Fruit fly (Drosophila melanogaster) whole organism, embryonic: ENCODE data around the gene CG14036.

Source experiments
- Antp ChIP-seq: fragments of 200-800 bp; sonication (Bioruptor generic); optimal IDR thresholded peaks from 3 replicates; lab custom pipeline; 2016; ENCODE audit warnings: missing biosample characterization, missing genetic modification characterization
- BEAF-32 ChIP-seq: fragments of 200-800 bp; sonication (Bioruptor generic); optimal IDR thresholded peaks from 3 replicates; lab custom pipeline; 2017; ENCODE audit warnings: missing biosample characterization, missing genetic modification characterization, mild to moderate bottlenecking, moderate library complexity, missing genetic modification reagents
- CG10274 ChIP-seq: fragments of 200-800 bp; sonication (Bioruptor generic); optimal IDR thresholded peaks from 3 replicates; lab custom pipeline; 2017; ENCODE audit warnings: missing biosample characterization, mild to moderate bottlenecking, missing genetic modification characterization
- CG11504 ChIP-seq: fragments of 200-800 bp; sonication (Bioruptor generic); optimal IDR thresholded peaks from 3 replicates; lab custom pipeline; 2019; ENCODE audit warnings: missing biosample characterization, mild to moderate bottlenecking, missing genetic modification characterization, moderate library complexity
- CG13894 ChIP-seq: fragments of 200-800 bp; sonication (Bioruptor generic); optimal IDR thresholded peaks from 3 replicates; lab custom pipeline; 2018; ENCODE audit warnings: missing biosample characterization, mild to moderate bottlenecking, missing genetic modification characterization, moderate library complexity
- CG14965 ChIP-seq: fragments of 200-800 bp; sonication (Bioruptor generic); optimal IDR thresholded peaks from 2 replicates; lab custom pipeline; 2016; ENCODE audit warnings: missing biosample characterization, missing genetic modification characterization, borderline replicate concordance
- CG15601 ChIP-seq: fragments of 200-800 bp; sonication (Bioruptor generic); optimal IDR thresholded peaks from 3 replicates; lab custom pipeline; 2019; ENCODE audit warnings: missing biosample characterization, mild to moderate bottlenecking, missing genetic modification characterization, moderate library complexity
- CG17328 ChIP-seq: fragments of 200-800 bp; sonication (Bioruptor generic); IDR thresholded peaks from 2 replicates; pipeline ENCODE4 v1.3.6; 2022; ENCODE audit warnings: missing biosample characterization, missing genetic modification characterization
- CG17802 ChIP-seq: fragments of 200-800 bp; sonication (Bioruptor generic); optimal IDR thresholded peaks from 2 replicates; lab custom pipeline; 2018; ENCODE audit warnings: missing biosample characterization, mild to moderate bottlenecking, missing genetic modification characterization, moderate library complexity
- CG2199 ChIP-seq: fragments of 200-800 bp; sonication (Bioruptor generic); IDR thresholded peaks from 3 replicates; pipeline ENCODE4 v1.3.6; 2022; ENCODE audit warnings: missing biosample characterization, missing genetic modification characterization
- CG3163 ChIP-seq: fragments of 200-800 bp; sonication (Bioruptor generic); optimal IDR thresholded peaks from 3 replicates; lab custom pipeline; 2016; ENCODE audit warnings: missing biosample characterization, missing genetic modification characterization
- CG3407 ChIP-seq: fragments of 200-800 bp; sonication (Bioruptor generic); optimal IDR thresholded peaks from 2 replicates; lab custom pipeline; 2018; ENCODE audit warnings: missing biosample characterization, mild to moderate bottlenecking, missing genetic modification characterization
- CG7963 ChIP-seq: fragments of 200-800 bp; sonication (Bioruptor generic); IDR thresholded peaks from 3 replicates; pipeline ENCODE4 v1.3.6; 2022; ENCODE audit warnings: missing biosample characterization, missing genetic modification characterization; ENCODE audit not compliant: partially characterized antibody
- CG9727 ChIP-seq: fragments of 200-800 bp; sonication (Bioruptor generic); optimal IDR thresholded peaks from 3 replicates; lab custom pipeline; 2017; ENCODE audit warnings: missing biosample characterization, mild to moderate bottlenecking, missing genetic modification characterization
- Dip2 ChIP-seq: fragments of 200-800 bp; sonication (Bioruptor generic); IDR thresholded peaks from 2 replicates; pipeline ENCODE4 v1.3.6; 2022; ENCODE audit warnings: missing biosample characterization, missing genetic modification characterization
- Hr3 ChIP-seq: fragments of 200-800 bp; sonication (Bioruptor generic); optimal IDR thresholded peaks from 3 replicates; lab custom pipeline; 2016; ENCODE audit warnings: missing biosample characterization, missing genetic modification characterization
- Hr78 ChIP-seq, 2 experiments: fragments of 200-800 bp in 1 of 2; fragments of >200 bp in 1 of 2; sonication (Bioruptor generic) in 1 of 2; optimal IDR thresholded peaks; 2 replicates each; lab custom pipeline; 2017 to 2019; ENCODE audit warnings: missing biosample characterization in 2 of 2, missing genetic modification characterization in 2 of 2, mild to moderate bottlenecking in 1 of 2, moderate library complexity in 1 of 2
- Jarid2 ChIP-seq: fragments of 200-800 bp; sonication (Bioruptor generic); optimal IDR thresholded peaks from 3 replicates; lab custom pipeline; 2017; ENCODE audit warnings: mild to moderate bottlenecking, missing biosample characterization, missing genetic modification reagents, missing genetic modification characterization
- NfI ChIP-seq: fragments of 200-800 bp; sonication (Bioruptor generic); optimal IDR thresholded peaks from 3 replicates; lab custom pipeline; 2018; ENCODE audit warnings: missing biosample characterization, mild to moderate bottlenecking, missing genetic modification characterization, moderate library complexity
- PHDP ChIP-seq: fragments of 200-800 bp; sonication (Bioruptor generic); optimal IDR thresholded peaks from 3 replicates; lab custom pipeline; 2018; ENCODE audit warnings: missing biosample characterization, mild to moderate bottlenecking, missing genetic modification characterization, moderate library complexity
- Ravus ChIP-seq: fragments of 200-800 bp; sonication (Bioruptor generic); IDR thresholded peaks from 2 replicates; pipeline ENCODE4 v1.3.6; 2022; ENCODE audit warnings: missing biosample characterization, missing genetic modification characterization
- Scr ChIP-seq: fragments of 200-800 bp; sonication (Bioruptor generic); IDR thresholded peaks from 2 replicates; pipeline ENCODE4 v1.3.6; 2022; ENCODE audit warnings: missing biosample characterization, missing genetic modification characterization; ENCODE audit not compliant: partially characterized antibody
- Spps ChIP-seq: fragments of 200-800 bp; sonication (Bioruptor generic); optimal IDR thresholded peaks from 2 replicates; lab custom pipeline; 2018; ENCODE audit warnings: missing biosample characterization, mild to moderate bottlenecking, missing genetic modification characterization
- Stat92E ChIP-seq, 3 experiments: fragments of >200 bp in 2 of 3; fragments of 200-800 bp in 1 of 3; sonication (Bioruptor generic) in 1 of 3; optimal IDR thresholded peaks; 2 replicates each; lab custom pipeline; 2017 to 2019; ENCODE audit warnings: missing biosample characterization in 3 of 3, missing genetic modification characterization in 3 of 3, mild to moderate bottlenecking in 1 of 3, moderate library complexity in 1 of 3
- bcd ChIP-seq: fragments of 200-800 bp; sonication (Bioruptor generic); optimal IDR thresholded peaks from 2 replicates; lab custom pipeline; 2017; ENCODE audit warnings: missing biosample characterization, mild to moderate bottlenecking, missing genetic modification characterization
- br ChIP-seq: fragments of >200 bp; optimal IDR thresholded peaks from 2 replicates; lab custom pipeline; 2017
- cg ChIP-seq: fragments of 200-800 bp; sonication (Bioruptor generic); optimal IDR thresholded peaks from 3 replicates; lab custom pipeline; 2019; ENCODE audit warnings: missing biosample characterization, mild to moderate bottlenecking, missing genetic modification characterization, moderate library complexity
- chinmo ChIP-seq: fragments of 200-800 bp; sonication (Bioruptor generic); IDR thresholded peaks from 4 replicates; pipeline ENCODE4 v1.3.6; 2022; ENCODE audit warnings: missing biosample characterization, missing genetic modification characterization; ENCODE audit not compliant: partially characterized antibody
- crp ChIP-seq, 2 experiments: fragments of 200-800 bp; sonication (Bioruptor generic); optimal IDR thresholded peaks; 2 replicates in 1 of 2; 3 replicates in 1 of 2; lab custom pipeline; 2017; ENCODE audit warnings: missing biosample characterization in 2 of 2, missing genetic modification characterization in 2 of 2, mild to moderate bottlenecking in 1 of 2, moderate library complexity in 1 of 2
- cwo ChIP-seq: fragments of 200-800 bp; sonication (Bioruptor generic); optimal IDR thresholded peaks from 3 replicates; lab custom pipeline; 2017; ENCODE audit warnings: missing biosample characterization, missing genetic modification characterization, mild to moderate bottlenecking, moderate library complexity, missing genetic modification reagents
- eyg ChIP-seq: fragments of 200-800 bp; sonication (Bioruptor generic); optimal IDR thresholded peaks from 3 replicates; lab custom pipeline; 2016; ENCODE audit warnings: missing biosample characterization, missing genetic modification characterization
- gce ChIP-seq: fragments of 200-800 bp; sonication (Bioruptor generic); IDR thresholded peaks from 3 replicates; pipeline ENCODE4 v1.3.6; 2022; ENCODE audit warnings: missing biosample characterization, missing genetic modification characterization
- gt ChIP-seq: fragments of 200-800 bp; sonication (Bioruptor generic); IDR thresholded peaks from 2 replicates; pipeline ENCODE4 v1.3.6; 2022; ENCODE audit warnings: missing biosample characterization, missing genetic modification characterization
- her ChIP-seq: fragments of 200-800 bp; sonication (Bioruptor generic); optimal IDR thresholded peaks from 2 replicates; lab custom pipeline; 2016; ENCODE audit warnings: missing biosample characterization, missing genetic modification characterization
- hkb ChIP-seq, 2 experiments: fragments of 200-800 bp in 1 of 2; fragments of >200 bp in 1 of 2; sonication (Bioruptor generic) in 1 of 2; IDR thresholded peaks in 1 of 2; optimal IDR thresholded peaks in 1 of 2; 2 replicates each; pipeline versions ENCODE4 v1.3.6 to Lab custom; 2017 to 2022; ENCODE audit warnings: missing biosample characterization in 1 of 2, missing genetic modification characterization in 1 of 2
- jumu ChIP-seq: fragments of 200-800 bp; sonication (Bioruptor generic); optimal IDR thresholded peaks from 3 replicates; lab custom pipeline; 2016; ENCODE audit warnings: missing biosample characterization, missing genetic modification characterization
- luna ChIP-seq: fragments of 200-800 bp; sonication (Bioruptor generic); optimal IDR thresholded peaks from 2 replicates; lab custom pipeline; 2016; ENCODE audit warnings: missing biosample characterization, missing genetic modification characterization
- nmo ChIP-seq: fragments of 200-800 bp; sonication (Bioruptor generic); optimal IDR thresholded peaks from 2 replicates; lab custom pipeline; 2018; ENCODE audit warnings: missing biosample characterization, mild to moderate bottlenecking, missing genetic modification characterization, moderate library complexity
- odd ChIP-seq: fragments of 200-800 bp; sonication (Bioruptor generic); optimal IDR thresholded peaks from 2 replicates; lab custom pipeline; 2017; ENCODE audit warnings: missing biosample characterization, mild to moderate bottlenecking, missing genetic modification characterization
- p53 ChIP-seq: fragments of 200-800 bp; sonication (Bioruptor generic); optimal IDR thresholded peaks from 2 replicates; lab custom pipeline; 2016; ENCODE audit warnings: missing biosample characterization, missing genetic modification characterization
- phol ChIP-seq: fragments of 200-800 bp; sonication (Bioruptor generic); optimal IDR thresholded peaks from 3 replicates; lab custom pipeline; 2018; ENCODE audit warnings: missing biosample characterization, mild to moderate bottlenecking, missing genetic modification characterization, moderate library complexity
- repo ChIP-seq: fragments of 200-800 bp; sonication (Bioruptor generic); optimal IDR thresholded peaks from 2 replicates; lab custom pipeline; 2016; ENCODE audit warnings: missing biosample characterization, missing genetic modification characterization
- sim ChIP-seq: fragments of 200-800 bp; sonication (Bioruptor generic); IDR thresholded peaks from 2 replicates; pipeline ENCODE4 v1.3.6; 2022; ENCODE audit warnings: missing biosample characterization, missing genetic modification characterization
- sisA ChIP-seq: fragments of 200-800 bp; sonication (Bioruptor generic); IDR thresholded peaks from 2 replicates; pipeline ENCODE4 v1.3.6; 2022; ENCODE audit warnings: missing biosample characterization, missing genetic modification characterization
- trh ChIP-seq: fragments of 200-800 bp; sonication (Bioruptor generic); optimal IDR thresholded peaks from 2 replicates; lab custom pipeline; 2016; ENCODE audit warnings: missing biosample characterization, missing genetic modification characterization
- usp ChIP-seq: fragments of >200 bp; optimal IDR thresholded peaks from 2 replicates; lab custom pipeline; 2017; ENCODE audit warnings: missing biosample characterization, missing genetic modification characterization
- vfl ChIP-seq: fragments of 200-800 bp; sonication (Bioruptor generic); optimal IDR thresholded peaks from 2 replicates; lab custom pipeline; 2016; ENCODE audit warnings: missing biosample characterization, missing genetic modification characterization
- zen2 ChIP-seq: fragments of 200-800 bp; sonication (Bioruptor generic); IDR thresholded peaks from 3 replicates; pipeline ENCODE4 v1.3.6; 2022; ENCODE audit warnings: missing biosample characterization, missing genetic modification characterization; ENCODE audit not compliant: partially characterized antibody
- zfh2 ChIP-seq: fragments of 200-800 bp; sonication (Bioruptor generic); optimal IDR thresholded peaks from 2 replicates; lab custom pipeline; 2016; ENCODE audit warnings: missing biosample characterization, missing genetic modification characterization

Gene CG14036

dm6 chr2L:5099790-5100360 lies 45.1 kb upstream of the CG14036 start, which contains the start of gene ND-13A (continued):
- TF ChIP-seq Scr (GFP tag; lab: Robert Waterston, UW) (peak; percentile 30; the same call in 1 of the 2 replicates), hkb (optimal IDR thresholded peaks at IDR 0.05; lab: Kevin White, UChicago) (no peak), hkb (GFP tag; IDR thresholded peaks at IDR 0.05; lab: Robert Waterston, UW) (no peak; the same call in 1 of the 2 replicates), br (lab: Kevin White, UChicago) (no peak), CG14965 (GFP tag; lab: Kevin White, UChicago) (no peak), crp (GFP tag; optimal IDR thresholded peaks at IDR 0.05; lab: Kevin White, UChicago) (peak; percentile 36 to 92), usp (no peak), Antp (GFP tag; lab: Kevin White, UChicago) (no peak), trh (GFP tag; lab: Kevin White, UChicago) (no peak), chinmo (GFP tag; lab: Robert Waterston, UW) (no peak), CG2199 (no peak), Dip2 (GFP tag; lab: Robert Waterston, UW) (no peak), zen2 (GFP tag; lab: Robert Waterston, UW) (no peak), odd (GFP tag; lab: Kevin White, UChicago) (no peak), luna (no peak), bcd (no peak), cwo (GFP tag; lab: Kevin White, UChicago) (no peak), repo (no peak), phol (tag; lab: Kevin White, UChicago) (peak; percentile 14), gt (no peak), BEAF-32 (GFP tag; lab: Kevin White, UChicago) (peak; percentile 18), PHDP (tag; lab: Kevin White, UChicago) (no peak), sim (no peak), Ravus (GFP tag; lab: Robert Waterston, UW) (no peak), CG3163 (GFP tag; lab: Kevin White, UChicago) (no peak), Hr3 (GFP tag; lab: Kevin White, UChicago) (no peak), her (GFP tag; lab: Kevin White, UChicago) (no peak), CG17802 (tag; lab: Kevin White, UChicago) (no peak), jumu (GFP tag; lab: Kevin White, UChicago) (no peak), cg (no peak), NfI (GFP tag; lab: Kevin White, UChicago) (no peak), CG7963 (GFP tag; lab: Robert Waterston, UW) (no peak), gce (no peak), p53 (GFP tag; lab: Kevin White, UChicago) (no peak), CG17328 (GFP tag; lab: Robert Waterston, UW) (no peak), CG10274 (no peak), CG11504 (no peak), Hr78 (GFP tag; optimal IDR thresholded peaks at IDR 0.05; lab: Kevin White, UChicago) (no peak), sisA (GFP tag; lab: Robert Waterston, UW) (no peak), Spps (tag; lab: Kevin White, UChicago) (no peak), CG3407 (GFP tag; lab: Kevin White, UChicago) (no peak), CG15601 (tag; lab: Kevin White, UChicago) (peak; percentile 9), CG13894 (no peak), Stat92E (GFP tag; optimal IDR thresholded peaks at IDR 0.05; lab: Kevin White, UChicago) (no peak), nmo (GFP tag; lab: Kevin White, UChicago) (peak; percentile 9), eyg (GFP tag; lab: Kevin White, UChicago) (no peak), vfl (GFP tag; lab: Kevin White, UChicago) (no peak), CG9727 (GFP tag; lab: Kevin White, UChicago) (no peak), Jarid2 (GFP tag; lab: Kevin White, UChicago) (no peak), zfh2 (GFP tag; lab: Kevin White, UChicago) (no peak)
